Worm (Caenorhabditis elegans) whole organism, young adult: Measurements from ENCODE around the gene ida-1.

Experiments
- B0019.2 ChIP-seq: fragments of 200-800 bp; sonication (Bioruptor generic); conservative IDR thresholded peaks from 2 replicates; pipeline ENCODE4 v1.3.6; 2022; ENCODE audit warnings: missing genetic modification reagents, missing genetic modification characterization, missing compliant biosample characterization
- B0035.1 ChIP-seq: sonication (generic microtip); optimal IDR thresholded peaks from 2 replicates; lab custom pipeline; 2016; ENCODE audit warnings: missing genetic modification characterization, mild to moderate bottlenecking, missing compliant biosample characterization, missing genotype, missing genetic modification reagents
- B0261.1 ChIP-seq: sonication (generic microtip); optimal IDR thresholded peaks from 2 replicates; lab custom pipeline; 2016; ENCODE audit warnings: mild to moderate bottlenecking, missing genetic modification characterization, moderate library complexity, missing compliant biosample characterization
- B0336.3 ChIP-seq: fragments of 200-800 bp; sonication (Bioruptor generic); IDR thresholded peaks from 2 replicates; pipeline ENCODE4 v1.3.6; 2022; ENCODE audit warnings: missing genetic modification characterization, missing compliant biosample characterization
- F23B12.7 ChIP-seq: sonication (generic microtip); optimal IDR thresholded peaks from 2 replicates; lab custom pipeline; 2017; ENCODE audit warnings: missing genetic modification characterization, mild to moderate bottlenecking, missing compliant biosample characterization, antibody characterized with exemption, moderate library complexity; ENCODE audit not compliant: insufficient read depth
- F33H1.4 ChIP-seq: fragments of 200-800 bp; sonication (Bioruptor generic); IDR thresholded peaks from 2 replicates; pipeline ENCODE4 v1.3.6; 2022; ENCODE audit warnings: missing genetic modification reagents, missing genetic modification characterization, missing compliant biosample characterization
- F55B11.4 ChIP-seq: sonication (generic microtip); optimal IDR thresholded peaks from 2 replicates; lab custom pipeline; 2016; ENCODE audit warnings: missing compliant biosample characterization, missing genetic modification characterization, borderline replicate concordance; ENCODE audit not compliant: insufficient read depth
- K12H6.12 ChIP-seq: fragments of 200-800 bp; sonication (Bioruptor generic); optimal IDR thresholded peaks from 2 replicates; lab custom pipeline; 2018; ENCODE audit warnings: mild to moderate bottlenecking, missing genetic modification characterization, missing compliant biosample characterization
- T07F8.4 ChIP-seq: sonication (generic microtip); optimal IDR thresholded peaks from 2 replicates; lab custom pipeline; 2016; ENCODE audit warnings: mild to moderate bottlenecking, missing genetic modification characterization, moderate library complexity, missing compliant biosample characterization
- T26A5.8 ChIP-seq: sonication (generic microtip); optimal IDR thresholded peaks from 2 replicates; lab custom pipeline; 2016; ENCODE audit warnings: missing genetic modification characterization, missing compliant biosample characterization
- Y56A3A.18 ChIP-seq: fragments of 200-800 bp; sonication (Bioruptor generic); IDR thresholded peaks from 2 replicates; pipeline ENCODE4 v1.3.6; 2022; ENCODE audit warnings: missing genetic modification reagents, missing genetic modification characterization, missing compliant biosample characterization
- Y67H2A.10 ChIP-seq: fragments of 200-800 bp; sonication (Bioruptor generic); conservative IDR thresholded peaks from 2 replicates; pipeline ENCODE4 v1.3.6; 2022; ENCODE audit warnings: missing genetic modification reagents, missing genetic modification characterization, missing compliant biosample characterization
- Y79H2A.3 ChIP-seq: fragments of 200-800 bp; sonication (Bioruptor generic); conservative IDR thresholded peaks from 2 replicates; pipeline ENCODE4 v1.3.6; 2022; ENCODE audit warnings: missing genetic modification reagents, missing genetic modification characterization, missing compliant biosample characterization
- aptf-2 ChIP-seq: fragments of 200-800 bp; sonication (Bioruptor generic); conservative IDR thresholded peaks from 2 replicates; pipeline ENCODE4 v1.3.6; 2022; ENCODE audit warnings: missing genetic modification reagents, missing genetic modification characterization, missing compliant biosample characterization
- athp-1 ChIP-seq: sonication (generic microtip); optimal IDR thresholded peaks from 2 replicates; lab custom pipeline; 2017; ENCODE audit warnings: mild to moderate bottlenecking, missing genetic modification characterization, missing compliant biosample characterization
- attf-3 ChIP-seq: fragments of 200-800 bp; sonication (Bioruptor generic); conservative IDR thresholded peaks from 2 replicates; pipeline ENCODE4 v1.3.6; 2022; ENCODE audit warnings: missing genetic modification reagents, missing genetic modification characterization, missing compliant biosample characterization
- attf-5 ChIP-seq: fragments of 200-800 bp; sonication (Bioruptor generic); optimal IDR thresholded peaks from 2 replicates; lab custom pipeline; 2018; ENCODE audit warnings: mild to moderate bottlenecking, missing genetic modification characterization, missing compliant biosample characterization
- bed-1 ChIP-seq: fragments of 200-800 bp; sonication (Bioruptor generic); IDR thresholded peaks from 2 replicates; pipeline ENCODE4 v1.3.6; 2022; ENCODE audit warnings: missing genetic modification reagents, missing genetic modification characterization, missing compliant biosample characterization
- bed-2 ChIP-seq: fragments of 200-800 bp; sonication (Bioruptor generic); IDR thresholded peaks from 2 replicates; pipeline ENCODE4 v1.3.6; 2022; ENCODE audit warnings: missing genetic modification reagents, missing genetic modification characterization, missing compliant biosample characterization
- cebp-1 ChIP-seq, 2 experiments: fragments of 200-800 bp in 1 of 2; sonication (Bioruptor generic) in 1 of 2; sonication (generic microtip) in 1 of 2; IDR thresholded peaks in 1 of 2; optimal IDR thresholded peaks in 1 of 2; 2 replicates each; pipeline versions ENCODE4 v1.3.6 to Lab custom; 2017 to 2022; ENCODE audit warnings: missing compliant biosample characterization in 2 of 2, missing genetic modification characterization in 2 of 2, mild to moderate bottlenecking in 1 of 2, missing genetic modification reagents in 1 of 2, moderate library complexity in 1 of 2
- cebp-2 ChIP-seq: fragments of 200-800 bp; sonication (Bioruptor generic); IDR thresholded peaks from 2 replicates; pipeline ENCODE4 v1.3.6; 2022; ENCODE audit warnings: missing genetic modification characterization, missing compliant biosample characterization
- ceh-40 ChIP-seq: fragments of 200-800 bp; sonication (Bioruptor generic); IDR thresholded peaks from 2 replicates; pipeline ENCODE4 v1.3.6; 2022; ENCODE audit warnings: missing genetic modification characterization, missing compliant biosample characterization
- ceh-58 ChIP-seq: fragments of 200-800 bp; sonication (Bioruptor generic); IDR thresholded peaks from 2 replicates; pipeline ENCODE4 v1.3.6; 2022; ENCODE audit warnings: missing genetic modification characterization, missing compliant biosample characterization
- gei-17 ChIP-seq: fragments of 200-800 bp; sonication (Bioruptor generic); optimal IDR thresholded peaks from 2 replicates; lab custom pipeline; 2018; ENCODE audit warnings: mild to moderate bottlenecking, missing genetic modification characterization, missing compliant biosample characterization
- him-1 ChIP-seq: sonication (generic microtip); optimal IDR thresholded peaks from 2 replicates; lab custom pipeline; 2016; ENCODE audit warnings: missing genotype, missing genetic modification reagents, missing genetic modification characterization, missing compliant biosample characterization
- hrde-1 ChIP-seq: sonication (generic microtip); optimal IDR thresholded peaks from 2 replicates; lab custom pipeline; 2016; ENCODE audit warnings: missing genetic modification characterization, mild to moderate bottlenecking, missing compliant biosample characterization, moderate library complexity, missing genotype, missing genetic modification reagents, borderline replicate concordance
- let-526 ChIP-seq: fragments of 200-800 bp; sonication (Bioruptor generic); IDR thresholded peaks from 2 replicates; pipeline ENCODE4 v1.3.6; 2022; ENCODE audit warnings: missing genetic modification reagents, missing genetic modification characterization, missing compliant biosample characterization
- let-607 ChIP-seq, 2 experiments: fragments of 200-800 bp in 1 of 2; sonication (Bioruptor generic) in 1 of 2; sonication (generic microtip) in 1 of 2; optimal IDR thresholded peaks; 2 replicates each; lab custom pipeline; 2016 to 2018; ENCODE audit warnings: mild to moderate bottlenecking in 2 of 2, missing compliant biosample characterization in 2 of 2, missing genetic modification characterization in 2 of 2, moderate library complexity in 2 of 2, missing genotype in 1 of 2
- lin-26 ChIP-seq: fragments of 200-800 bp; sonication (Bioruptor generic); IDR thresholded peaks from 2 replicates; pipeline ENCODE4 v1.3.6; 2022; ENCODE audit warnings: missing genetic modification reagents, missing genetic modification characterization, missing compliant biosample characterization
- lir-1 ChIP-seq: fragments of 200-800 bp; sonication (Bioruptor generic); conservative IDR thresholded peaks from 2 replicates; pipeline ENCODE4 v1.3.6; 2022; ENCODE audit warnings: missing genetic modification reagents, missing genetic modification characterization, missing compliant biosample characterization
- lsl-1 ChIP-seq: fragments of 200-800 bp; sonication (Bioruptor generic); optimal IDR thresholded peaks from 2 replicates; lab custom pipeline; 2018; ENCODE audit warnings: mild to moderate bottlenecking, missing genetic modification characterization, moderate library complexity, missing compliant biosample characterization
- mel-28 ChIP-seq: sonication (generic microtip); optimal IDR thresholded peaks from 2 replicates; lab custom pipeline; 2016; ENCODE audit warnings: borderline replicate concordance, mild to moderate bottlenecking, missing genetic modification characterization, missing compliant biosample characterization
- mes-4 ChIP-seq: sonication (generic microtip); optimal IDR thresholded peaks from 2 replicates; lab custom pipeline; 2016; ENCODE audit warnings: missing genotype, missing genetic modification characterization, missing compliant biosample characterization
- nfyb-1 ChIP-seq: fragments of 200-800 bp; sonication (Bioruptor generic); IDR thresholded peaks from 2 replicates; pipeline ENCODE4 v1.3.6; 2022; ENCODE audit warnings: missing genetic modification reagents, missing genetic modification characterization, missing compliant biosample characterization
- nhr-27 ChIP-seq: fragments of 200-800 bp; sonication (Bioruptor generic); optimal IDR thresholded peaks from 2 replicates; lab custom pipeline; 2018; ENCODE audit warnings: mild to moderate bottlenecking, missing genetic modification characterization, moderate library complexity, missing compliant biosample characterization
- rcor-1 ChIP-seq: fragments of 200-800 bp; sonication (Bioruptor generic); IDR thresholded peaks from 2 replicates; pipeline ENCODE4 v1.3.6; 2022; ENCODE audit warnings: missing genetic modification reagents, missing genetic modification characterization, missing compliant biosample characterization
- sea-2 ChIP-seq: fragments of 200-800 bp; sonication (Bioruptor generic); IDR thresholded peaks from 2 replicates; pipeline ENCODE4 v1.3.6; 2022; ENCODE audit warnings: missing genetic modification characterization, missing compliant biosample characterization
- snpc-1.1 ChIP-seq: sonication (generic microtip); optimal IDR thresholded peaks from 2 replicates; lab custom pipeline; 2017; ENCODE audit warnings: missing genetic modification characterization, mild to moderate bottlenecking, missing compliant biosample characterization, antibody characterized with exemption, moderate library complexity, missing genotype, missing genetic modification reagents; ENCODE audit not compliant: insufficient read depth
- sptf-2 ChIP-seq: fragments of 200-800 bp; sonication (Bioruptor generic); optimal IDR thresholded peaks from 2 replicates; lab custom pipeline; 2018; ENCODE audit warnings: mild to moderate bottlenecking, missing genetic modification characterization, missing compliant biosample characterization
- tbp1 ChIP-seq: fragments of 200-800 bp; sonication (Bioruptor generic); optimal IDR thresholded peaks from 2 replicates; lab custom pipeline; 2018; ENCODE audit warnings: mild to moderate bottlenecking, missing genetic modification characterization, missing compliant biosample characterization
- zfh-2 ChIP-seq: fragments of 200-800 bp; sonication (Bioruptor generic); conservative IDR thresholded peaks from 2 replicates; pipeline ENCODE4 v1.3.6; 2022; ENCODE audit warnings: missing genetic modification reagents, missing genetic modification characterization, missing compliant biosample characterization
- zim-3 ChIP-seq: sonication (generic microtip); optimal IDR thresholded peaks from 2 replicates; lab custom pipeline; 2017; ENCODE audit warnings: mild to moderate bottlenecking, missing genetic modification characterization, moderate library complexity, missing compliant biosample characterization
- ztf-18 ChIP-seq: sonication (generic microtip); optimal IDR thresholded peaks from 2 replicates; lab custom pipeline; 2016; ENCODE audit warnings: missing genotype, mild to moderate bottlenecking, missing genetic modification characterization, missing compliant biosample characterization
- ztf-22 ChIP-seq: fragments of 200-800 bp; sonication (Bioruptor generic); optimal IDR thresholded peaks from 2 replicates; lab custom pipeline; 2018; ENCODE audit warnings: mild to moderate bottlenecking, missing genetic modification characterization, moderate library complexity, missing compliant biosample characterization
- ztf-25 ChIP-seq: fragments of 200-800 bp; sonication (Bioruptor generic); IDR thresholded peaks from 2 replicates; pipeline ENCODE4 v1.3.6; 2022; ENCODE audit warnings: missing genetic modification reagents, missing genetic modification characterization, missing compliant biosample characterization
- ztf-26 ChIP-seq: sonication (generic microtip); optimal IDR thresholded peaks from 2 replicates; lab custom pipeline; 2017; ENCODE audit warnings: missing genetic modification characterization, missing compliant biosample characterization
- ztf-28 ChIP-seq: fragments of 200-800 bp; sonication (Bioruptor generic); IDR thresholded peaks from 2 replicates; pipeline ENCODE4 v1.3.6; 2022; ENCODE audit warnings: missing genetic modification reagents, missing genetic modification characterization, missing compliant biosample characterization

The ida-1 gene

ce11 chrIII:5782080-5782479 is 26.7 kb downstream of the ida-1 start (continued):
- no peak for TF ChIP-seq cebp-1 (GFP tag; IDR thresholded peaks at IDR 0.05; lab: Robert Waterston, UW)
- no peak for TF ChIP-seq cebp-1 (tag; optimal IDR thresholded peaks at IDR 0.05; lab: Kevin White, UChicago)
- TF ChIP-seq lir-1, result no peak
- TF ChIP-seq ztf-25 (GFP tag; lab: Robert Waterston, UW), result 0 out of 2 replicates have a peak, but pooled peaks have one; percentile 62
- TF ChIP-seq K12H6.12 (tag; lab: Kevin White, UChicago), result no peak
- TF ChIP-seq cebp-2, result no peak
- peak; percentile 61; the same call in 1 of the 2 replicates for TF ChIP-seq lin-26 (GFP tag; lab: Robert Waterston, UW)
- no peak for TF ChIP-seq Y79H2A.3 (GFP tag; lab: Robert Waterston, UW)
- TF ChIP-seq sea-2 (GFP tag; lab: Robert Waterston, UW), result no peak
- no peak for TF ChIP-seq rcor-1 (GFP tag; lab: Robert Waterston, UW)
- no peak for TF ChIP-seq athp-1 (tag; lab: Kevin White, UChicago)
- TF ChIP-seq him-1 (tag; lab: Kevin White, UChicago), result peak; percentile 13
- no peak for TF ChIP-seq aptf-2
- no peak for TF ChIP-seq B0019.2 (GFP tag; lab: Robert Waterston, UW)
- no peak for TF ChIP-seq let-607 (tag; optimal IDR thresholded peaks at IDR 0.05; lab: Kevin White, UChicago)
- no peak for TF ChIP-seq T26A5.8 (tag; lab: Kevin White, UChicago)
- TF ChIP-seq let-526 (GFP tag; lab: Robert Waterston, UW), result no peak
- TF ChIP-seq B0336.3 (GFP tag; lab: Robert Waterston, UW), result no peak
- no peak for TF ChIP-seq mes-4 (tag; lab: Kevin White, UChicago)
- no peak for TF ChIP-seq ceh-40 (GFP tag; lab: Robert Waterston, UW)
- TF ChIP-seq snpc-1.1 (tag; lab: Kevin White, UChicago), result no peak
- TF ChIP-seq sptf-2 (GFP tag; lab: Kevin White, UChicago), result no peak
- TF ChIP-seq Y67H2A.10, result no peak
- TF ChIP-seq mel-28 (tag; lab: Kevin White, UChicago), result no peak
- no peak for TF ChIP-seq bed-2 (GFP tag; lab: Robert Waterston, UW)
- TF ChIP-seq ztf-26 (tag; lab: Kevin White, UChicago), result no peak
- no peak for TF ChIP-seq Y56A3A.18 (GFP tag; lab: Robert Waterston, UW)
- 0 out of 2 replicates have a peak, but pooled peaks have one; percentile 60 for TF ChIP-seq attf-3 (GFP tag; lab: Robert Waterston, UW)
- TF ChIP-seq ceh-58 (GFP tag; lab: Robert Waterston, UW), result no peak
- TF ChIP-seq lsl-1 (GFP tag; lab: Kevin White, UChicago), result peak; percentile 18
- TF ChIP-seq gei-17, result no peak
- no peak for TF ChIP-seq attf-5 (GFP tag; lab: Kevin White, UChicago)
- no peak for TF ChIP-seq hrde-1 (tag; lab: Kevin White, UChicago)
- 0 out of 2 replicates have a peak, but pooled peaks have one; percentile 22 for TF ChIP-seq F33H1.4 (GFP tag; lab: Robert Waterston, UW)
- TF ChIP-seq zim-3 (tag; lab: Kevin White, UChicago), result no peak
- 0 out of 2 replicates have a peak, but pooled peaks have one; percentile 14 for TF ChIP-seq zfh-2 (GFP tag; lab: Robert Waterston, UW)
- no peak for TF ChIP-seq F55B11.4 (tag; lab: Kevin White, UChicago)
- TF ChIP-seq nfyb-1 (GFP tag; lab: Robert Waterston, UW), result no peak
- TF ChIP-seq bed-1 (GFP tag; lab: Robert Waterston, UW), result no peak
- peak; percentile 62 for TF ChIP-seq B0261.1 (tag; lab: Kevin White, UChicago)
- no peak for TF ChIP-seq B0035.1 (tag; lab: Kevin White, UChicago)
- no peak for TF ChIP-seq ztf-28 (GFP tag; lab: Robert Waterston, UW)
- TF ChIP-seq ztf-18, result peak; percentile 28
- no peak for TF ChIP-seq F23B12.7 (tag; lab: Kevin White, UChicago)
- no peak for TF ChIP-seq nhr-27 (tag; lab: Kevin White, UChicago)
- no peak for TF ChIP-seq T07F8.4
- peak; percentile 85 for TF ChIP-seq tbp1 (GFP tag; lab: Kevin White, UChicago)
- TF ChIP-seq ztf-22 (GFP tag; lab: Kevin White, UChicago), result no peak
